Worm (Caenorhabditis elegans) whole organism, late embryonic: ENCODE measurements around the gene F02E11.7.

ENCODE experiments used
- hlh-13 ChIP-seq: fragments of 200-800 bp; sonication (Bioruptor generic); optimal IDR thresholded peaks from 2 replicates; lab custom pipeline; 2018; ENCODE audit warnings: mild to moderate bottlenecking, missing genetic modification characterization, missing compliant biosample characterization
- nhr-11 ChIP-seq: fragments of 150-350 bp; optimal IDR thresholded peaks from 2 replicates; lab custom pipeline; 2014; ENCODE audit warnings: missing biosample characterization, missing genetic modification characterization
- tbx-7 ChIP-seq: sonication (generic microtip); optimal IDR thresholded peaks from 2 replicates; lab custom pipeline; 2016; ENCODE audit warnings: missing genotype, missing genetic modification characterization, missing compliant biosample characterization

DNA sequence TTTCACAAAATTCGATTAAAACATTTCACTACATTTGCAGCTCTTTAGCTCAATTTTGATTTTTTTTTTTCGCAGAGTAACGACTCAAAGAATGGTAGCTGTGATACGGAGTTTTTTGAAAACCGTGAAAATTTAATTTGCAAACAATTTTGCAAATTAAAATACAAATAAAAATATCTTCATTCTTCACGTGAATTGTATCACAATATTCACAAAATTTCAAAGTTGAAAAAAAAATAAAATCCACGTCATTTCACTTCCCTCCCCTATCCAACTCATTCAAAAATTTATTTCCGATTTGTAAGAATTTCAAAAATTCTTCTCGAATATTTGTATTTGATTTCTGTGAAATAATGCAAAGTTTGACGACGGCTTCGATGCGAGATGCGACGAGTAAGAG, 11.2 kb downstream of the F02E11.7 start, which contains the start of gene wht-4:
- TF ChIP-seq nhr-11 (tag; lab: Kevin White, UChicago) (no peak), tbx-7 (no peak), hlh-13 (GFP tag; lab: Kevin White, UChicago) (no peak)
